Fruit fly (Drosophila melanogaster): Measurements from ENCODE around the gene Chc.

- TF ChIP-seq esg (GFP tag; conservative IDR thresholded peaks at IDR 0.05) (no peak), CG17385 (GFP tag; optimal IDR thresholded peaks at IDR 0.05) (no peak), CG11723 (GFP tag; optimal IDR thresholded peaks at IDR 0.05) (no peak), Tbp (GFP tag; optimal IDR thresholded peaks at IDR 0.05) (no peak), p53 (GFP tag; optimal IDR thresholded peaks at IDR 0.05) (no peak), Nf-YA (GFP tag; IDR thresholded peaks at IDR 0.05) (no peak), CG31224 (GFP tag; IDR thresholded peaks at IDR 0.05) (no peak), CG32532 (GFP tag; IDR thresholded peaks at IDR 0.05) (no peak; the same call in 1 of the 2 replicates), CG6854 (GFP tag; optimal IDR thresholded peaks at IDR 0.05) (no peak), CG18764 (GFP tag; optimal IDR thresholded peaks at IDR 0.05) (no peak), pan (optimal IDR thresholded peaks at IDR 0.05) (no peak), pan (GFP tag; optimal IDR thresholded peaks at IDR 0.05 in 1 of 2, IDR thresholded peaks at IDR 0.05 in 1 of 2) (no peak), Antp (GFP tag; optimal IDR thresholded peaks at IDR 0.05) (no peak)
These were observed 30.5 kb downstream of the Chc start for dm6 chrX:15804790-15805189.

All from whole organism, embryonic.